Fruit fly (Drosophila melanogaster): Measurements from ENCODE around the gene PolrMT.

The PolrMT gene

DNA sequence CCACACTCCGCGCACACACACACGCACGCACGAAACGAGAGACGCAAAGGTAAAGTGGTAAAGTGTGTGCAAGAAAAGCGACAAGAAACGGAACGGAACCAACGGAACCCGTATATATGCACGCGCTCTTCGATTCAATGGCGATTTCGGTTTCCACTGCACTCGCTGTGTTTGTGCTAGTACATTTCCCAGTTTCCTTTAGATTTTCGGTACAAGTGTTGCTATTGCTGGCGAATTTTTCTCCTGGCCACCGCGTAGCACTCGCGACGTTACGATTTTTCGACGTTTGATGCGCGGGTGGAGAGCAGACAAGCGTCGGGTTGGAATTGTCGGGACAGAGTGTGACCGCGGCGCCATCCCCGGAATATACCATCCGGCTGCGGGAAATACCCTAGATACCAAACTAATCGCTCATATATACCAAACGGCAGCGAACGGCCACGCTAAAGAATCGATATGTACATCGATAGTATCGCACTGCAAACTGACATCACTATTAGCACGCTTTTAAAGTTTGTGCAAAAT, 30.6 kb downstream of the PolrMT start, which contains the start of the genes S and ast (continued):
- TF ChIP-seq Gug (GFP tag; IDR thresholded peaks at IDR 0.05) (0 out of 4 replicates have a peak, but pooled peaks have one; percentile 26), Mrtf (GFP tag; IDR thresholded peaks at IDR 0.05) (no peak), CG7963 (GFP tag; IDR thresholded peaks at IDR 0.05; ENCODE audit: partially characterized antibody) (peak; percentile 92), lov (optimal IDR thresholded peaks at IDR 0.05) (no peak), lov (GFP tag; IDR thresholded peaks at IDR 0.05) (no peak), Dip2 (GFP tag; IDR thresholded peaks at IDR 0.05) (no peak), Awh (GFP tag; IDR thresholded peaks at IDR 0.05) (0 out of 2 replicates have a peak, but pooled peaks have one; percentile 18), CG4617 (GFP tag; optimal IDR thresholded peaks at IDR 0.05; ENCODE audit: borderline replicate concordance) (peak; percentile 71), sug (tag; optimal IDR thresholded peaks at IDR 0.05) (peak; percentile 40), Doc3 (GFP tag; IDR thresholded peaks at IDR 0.05; ENCODE audit: partially characterized antibody) (peak; percentile 91), Jarid2 (GFP tag; optimal IDR thresholded peaks at IDR 0.05) (peak; percentile 91), CG12942 (GFP tag; optimal IDR thresholded peaks at IDR 0.05) (no peak), pb (GFP tag; optimal IDR thresholded peaks at IDR 0.05) (no peak), hth (optimal IDR thresholded peaks at IDR 0.05) (no peak), CG31388 (GFP tag; optimal IDR thresholded peaks at IDR 0.05) (no peak), z (GFP tag; IDR thresholded peaks at IDR 0.05) (no peak), sob (GFP tag; IDR thresholded peaks at IDR 0.05) (peak; percentile 63), Atf-2 (GFP tag; optimal IDR thresholded peaks at IDR 0.05) (peak; percentile 24), CG4404 (GFP tag; IDR thresholded peaks at IDR 0.05) (no peak), zfh2 (GFP tag; optimal IDR thresholded peaks at IDR 0.05) (no peak), chn (GFP tag; optimal IDR thresholded peaks at IDR 0.05) (peak; percentile 52), CrebB (tag; optimal IDR thresholded peaks at IDR 0.05) (peak; percentile 59), Dip3 (GFP tag; optimal IDR thresholded peaks at IDR 0.05) (no peak), Stat92E (GFP tag; optimal IDR thresholded peaks at IDR 0.05) (peak in 1 of 3 experiments; percentile 79), CG17359 (tag; optimal IDR thresholded peaks at IDR 0.05) (no peak), Bdp1 (GFP tag; optimal IDR thresholded peaks at IDR 0.05) (no peak), dimm (GFP tag; IDR thresholded peaks at IDR 0.05) (no peak), CG7556 (GFP tag; optimal IDR thresholded peaks at IDR 0.05) (peak; percentile 4), CG3838 (GFP tag; optimal IDR thresholded peaks at IDR 0.05) (no peak), danr (GFP tag; IDR thresholded peaks at IDR 0.05) (no peak), NC2α (GFP tag; optimal IDR thresholded peaks at IDR 0.05) (no peak), hkb (optimal IDR thresholded peaks at IDR 0.05) (no peak), hkb (GFP tag; IDR thresholded peaks at IDR 0.05) (peak; percentile 52; the same call in 1 of the 2 replicates), Lim3 (GFP tag; IDR thresholded peaks at IDR 0.05) (no peak), Fer1 (GFP tag; optimal IDR thresholded peaks at IDR 0.05) (peak; percentile 61), bcd (GFP tag; optimal IDR thresholded peaks at IDR 0.05) (no peak), YL-1 (GFP tag; optimal IDR thresholded peaks at IDR 0.05) (peak; percentile 76), Doc2 (GFP tag; IDR thresholded peaks at IDR 0.05) (no peak), CG34376 (GFP tag; optimal IDR thresholded peaks at IDR 0.05) (peak; percentile 52), aop (GFP tag; IDR thresholded peaks at IDR 0.05) (no peak), ab (GFP tag; optimal IDR thresholded peaks at IDR 0.05) (no peak), odd (GFP tag; optimal IDR thresholded peaks at IDR 0.05) (no peak), tup (GFP tag; optimal IDR thresholded peaks at IDR 0.05) (no peak), CG2875 (GFP tag; optimal IDR thresholded peaks at IDR 0.05) (peak; percentile 28), CG32772 (GFP tag; IDR thresholded peaks at IDR 0.05) (no peak), CG2116 (GFP tag; optimal IDR thresholded peaks at IDR 0.05) (peak; percentile 58), CG17186 (GFP tag; optimal IDR thresholded peaks at IDR 0.05) (peak; percentile 64), yki (optimal IDR thresholded peaks at IDR 0.05) (no peak), Dad (GFP tag; optimal IDR thresholded peaks at IDR 0.05) (peak; percentile 11), prd (optimal IDR thresholded peaks at IDR 0.05) (no peak), prd (GFP tag; IDR thresholded peaks at IDR 0.05) (no peak), Lpt (GFP tag; optimal IDR thresholded peaks at IDR 0.05) (no peak), pzg (GFP tag; optimal IDR thresholded peaks at IDR 0.05) (peak; percentile 100)
